Fruit fly (Drosophila melanogaster): ENCODE results near the gene ATP7.

ATP7 gene

dm6 chrX:11818047-11818766 is 36.6 kb upstream of the ATP7 start (continued):
- peak; percentile 95 for TF ChIP-seq achi (GFP tag; optimal IDR thresholded peaks at IDR 0.05)
- peak; percentile 96 for TF ChIP-seq Lpt (GFP tag; optimal IDR thresholded peaks at IDR 0.05)
- TF ChIP-seq Hr38 (GFP tag; optimal IDR thresholded peaks at IDR 0.05), result peak; percentile 60
- TF ChIP-seq CG6792 (GFP tag; optimal IDR thresholded peaks at IDR 0.05), result peak; percentile 92
- peak; percentile 74 for TF ChIP-seq Sox15 (GFP tag; optimal IDR thresholded peaks at IDR 0.05)
- peak; percentile 93 for TF ChIP-seq topi (GFP tag; optimal IDR thresholded peaks at IDR 0.05)
- TF ChIP-seq CG11902 (GFP tag; optimal IDR thresholded peaks at IDR 0.05), result peak; percentile 68
- peak; percentile 68 for TF ChIP-seq fkh (GFP tag; optimal IDR thresholded peaks at IDR 0.05)
- peak; percentile 87 for TF ChIP-seq cyc (GFP tag; optimal IDR thresholded peaks at IDR 0.05)
- peak; percentile 99 for TF ChIP-seq CG15336 (GFP tag; IDR thresholded peaks at IDR 0.05)
- peak; percentile 94 for TF ChIP-seq Eip75B (GFP tag; optimal IDR thresholded peaks at IDR 0.05)
- peak; percentile 95 for TF ChIP-seq pdm3 (GFP tag; optimal IDR thresholded peaks at IDR 0.05)
- peak; percentile 48 for TF ChIP-seq CG9139 (GFP tag; optimal IDR thresholded peaks at IDR 0.05)
- TF ChIP-seq Smox (GFP tag; optimal IDR thresholded peaks at IDR 0.05), result peak; percentile 91
- TF ChIP-seq net (GFP tag; optimal IDR thresholded peaks at IDR 0.05), result peak; percentile 95
- peak; percentile 98 for TF ChIP-seq eg (GFP tag; IDR thresholded peaks at IDR 0.05)
- peak; percentile 96 for TF ChIP-seq Sox14 (GFP tag; optimal IDR thresholded peaks at IDR 0.05)

- TF ChIP-seq pdm3 (GFP tag; optimal IDR thresholded peaks at IDR 0.05) (no peak), Eip78C (GFP tag) (no peak), CG6808 (GFP tag; optimal IDR thresholded peaks at IDR 0.05) (no peak), cyc (GFP tag; optimal IDR thresholded peaks at IDR 0.05) (no peak), eg (GFP tag; IDR thresholded peaks at IDR 0.05) (no peak), CG10669 (GFP tag; optimal IDR thresholded peaks at IDR 0.05) (no peak), Blimp-1 (GFP tag; optimal IDR thresholded peaks at IDR 0.05) (no peak), achi (GFP tag; optimal IDR thresholded peaks at IDR 0.05) (no peak), Smox (GFP tag; optimal IDR thresholded peaks at IDR 0.05) (no peak), ss (GFP tag; optimal IDR thresholded peaks at IDR 0.05) (no peak), CG15336 (GFP tag; IDR thresholded peaks at IDR 0.05) (no peak), topi (GFP tag; optimal IDR thresholded peaks at IDR 0.05) (no peak), acj6 (GFP tag; optimal IDR thresholded peaks at IDR 0.05) (no peak), fd59A (GFP tag; optimal IDR thresholded peaks at IDR 0.05) (no peak), fkh (GFP tag; optimal IDR thresholded peaks at IDR 0.05) (no peak), svp (GFP tag) (no peak), Eip75B (GFP tag; optimal IDR thresholded peaks at IDR 0.05) (no peak), Ets96B (tag; optimal IDR thresholded peaks at IDR 0.05) (no peak), Hr39 (GFP tag; optimal IDR thresholded peaks at IDR 0.05) (no peak), CG10631 (GFP tag; optimal IDR thresholded peaks at IDR 0.05) (no peak)
These were observed 36.1 kb upstream of the ATP7 start for dm6 chrX:11818767-11819089.

- no peak for TF ChIP-seq net (GFP tag; optimal IDR thresholded peaks at IDR 0.05)
- TF ChIP-seq CG11762 (GFP tag; optimal IDR thresholded peaks at IDR 0.05; ENCODE audit: insufficient read depth), result no peak
- peak; percentile 68 for TF ChIP-seq Eip78C (GFP tag)
- TF ChIP-seq CG31627 (GFP tag; optimal IDR thresholded peaks at IDR 0.05), result no peak
- peak; percentile 38; the same call in 1 of the 3 replicates for TF ChIP-seq CG6163 (GFP tag; IDR thresholded peaks at IDR 0.05)
- peak; percentile 22 for TF ChIP-seq vri (GFP tag; optimal IDR thresholded peaks at IDR 0.05)
- TF ChIP-seq Hr39 (GFP tag; optimal IDR thresholded peaks at IDR 0.05), result no peak
- no peak for TF ChIP-seq Smox (GFP tag; optimal IDR thresholded peaks at IDR 0.05)
- TF ChIP-seq svp (GFP tag), result peak; percentile 90
- TF ChIP-seq CG6792 (GFP tag; optimal IDR thresholded peaks at IDR 0.05), result no peak
- TF ChIP-seq Eip75B (GFP tag; optimal IDR thresholded peaks at IDR 0.05), result peak; percentile 31
- TF ChIP-seq CG8119 (GFP tag; IDR thresholded peaks at IDR 0.05), result peak; percentile 41; the same call in 1 of the 3 replicates
- peak; percentile 42; the same call in 1 of the 3 replicates for TF ChIP-seq eg (GFP tag; IDR thresholded peaks at IDR 0.05)
- TF ChIP-seq CG10669 (GFP tag; optimal IDR thresholded peaks at IDR 0.05), result no peak
- TF ChIP-seq acj6 (GFP tag; optimal IDR thresholded peaks at IDR 0.05), result peak; percentile 15
- TF ChIP-seq CG8319 (GFP tag; optimal IDR thresholded peaks at IDR 0.05), result no peak
- TF ChIP-seq CG6854 (GFP tag; optimal IDR thresholded peaks at IDR 0.05), result no peak
- TF ChIP-seq pdm3 (GFP tag; optimal IDR thresholded peaks at IDR 0.05), result peak; percentile 0
- TF ChIP-seq CG32006 (GFP tag; optimal IDR thresholded peaks at IDR 0.05), result peak; percentile 43
- TF ChIP-seq Sox14 (GFP tag; optimal IDR thresholded peaks at IDR 0.05), result peak; percentile 84
- TF ChIP-seq CG3919 (GFP tag; optimal IDR thresholded peaks at IDR 0.05), result peak; percentile 1
- no peak for TF ChIP-seq dac (GFP tag; optimal IDR thresholded peaks at IDR 0.05)
- 0 out of 2 replicates have a peak, but pooled peaks have one; percentile 41 for TF ChIP-seq CG11294 (GFP tag; IDR thresholded peaks at IDR 0.05)
- peak; percentile 18 for TF ChIP-seq CG10631 (GFP tag; optimal IDR thresholded peaks at IDR 0.05)
- no peak for TF ChIP-seq CG7368 (GFP tag; optimal IDR thresholded peaks at IDR 0.05)
These were observed 35.5 kb upstream of the ATP7 start for dm6 chrX:11819241-11819862.

Measured in whole organism, prepupa.